Fruit fly (Drosophila melanogaster) whole organism, embryonic: ENCODE measurements around the gene Hez.

Experiments used
- Ada2b ChIP-seq: fragments of 200-800 bp; sonication (Bioruptor generic); IDR thresholded peaks from 2 replicates; pipeline ENCODE4 v1.3.6; 2022; ENCODE audit warnings: missing biosample characterization, missing genetic modification characterization
- C15 ChIP-seq: fragments of 200-800 bp; sonication (Bioruptor generic); IDR thresholded peaks from 3 replicates; pipeline ENCODE4 v1.3.6; 2022; ENCODE audit warnings: missing biosample characterization, missing genetic modification characterization
- CG11247 ChIP-seq: fragments of 200-800 bp; sonication (Bioruptor generic); IDR thresholded peaks from 2 replicates; pipeline ENCODE4 v1.3.6; 2022; ENCODE audit warnings: missing biosample characterization, missing genetic modification characterization
- CG11504 ChIP-seq: fragments of 200-800 bp; sonication (Bioruptor generic); optimal IDR thresholded peaks from 3 replicates; lab custom pipeline; 2019; ENCODE audit warnings: missing biosample characterization, mild to moderate bottlenecking, missing genetic modification characterization, moderate library complexity
- CG11696 ChIP-seq: fragments of 200-800 bp; sonication (Bioruptor generic); IDR thresholded peaks from 2 replicates; pipeline ENCODE4 v1.3.6; 2022; ENCODE audit warnings: missing biosample characterization, missing genetic modification characterization
- CG12391 ChIP-seq: fragments of 200-800 bp; sonication (Bioruptor generic); optimal IDR thresholded peaks from 3 replicates; lab custom pipeline; 2018; ENCODE audit warnings: missing biosample characterization, mild to moderate bottlenecking, missing genetic modification characterization, moderate library complexity
- CG14965 ChIP-seq: fragments of 200-800 bp; sonication (Bioruptor generic); optimal IDR thresholded peaks from 2 replicates; lab custom pipeline; 2016; ENCODE audit warnings: missing biosample characterization, missing genetic modification characterization, borderline replicate concordance
- CG15011 ChIP-seq: fragments of 200-800 bp; sonication (Bioruptor generic); optimal IDR thresholded peaks from 3 replicates; lab custom pipeline; 2018; ENCODE audit warnings: missing biosample characterization, mild to moderate bottlenecking, missing genetic modification characterization
- CG15073 ChIP-seq: fragments of 200-800 bp; sonication (Bioruptor generic); optimal IDR thresholded peaks from 2 replicates; lab custom pipeline; 2016; ENCODE audit warnings: missing biosample characterization, missing genetic modification characterization
- CG1529 ChIP-seq: fragments of 200-800 bp; sonication (Bioruptor generic); optimal IDR thresholded peaks from 3 replicates; lab custom pipeline; 2018; ENCODE audit warnings: missing biosample characterization, missing genetic modification characterization
- CG1647 ChIP-seq: fragments of 200-800 bp; sonication (Bioruptor generic); optimal IDR thresholded peaks from 3 replicates; lab custom pipeline; 2016; ENCODE audit warnings: missing biosample characterization, missing genetic modification characterization
- CG16779 ChIP-seq: fragments of 200-800 bp; sonication (Bioruptor generic); IDR thresholded peaks from 2 replicates; pipeline ENCODE4 v1.3.6; 2022; ENCODE audit warnings: missing biosample characterization, missing genetic modification characterization
- CG17361 ChIP-seq: fragments of 200-800 bp; sonication (Bioruptor generic); IDR thresholded peaks from 3 replicates; pipeline ENCODE4 v1.3.6; 2022; ENCODE audit warnings: missing biosample characterization, missing genetic modification characterization
- CG2120 ChIP-seq: fragments of 200-800 bp; sonication (Bioruptor generic); optimal IDR thresholded peaks from 3 replicates; lab custom pipeline; 2016; ENCODE audit warnings: missing biosample characterization, missing genetic modification characterization
- CG2712 ChIP-seq: fragments of 200-800 bp; optimal IDR thresholded peaks from 3 replicates; lab custom pipeline; 2019; ENCODE audit warnings: missing biosample characterization, mild to moderate bottlenecking, missing genetic modification characterization, moderate library complexity
- CG33557 ChIP-seq: fragments of 200-800 bp; sonication (Bioruptor generic); optimal IDR thresholded peaks from 2 replicates; lab custom pipeline; 2019; ENCODE audit warnings: missing biosample characterization, mild to moderate bottlenecking, missing genetic modification characterization, moderate library complexity
- CG6254 ChIP-seq: fragments of 200-800 bp; sonication (Bioruptor generic); optimal IDR thresholded peaks from 3 replicates; lab custom pipeline; 2017; ENCODE audit warnings: mild to moderate bottlenecking, missing biosample characterization, missing genetic modification reagents, missing genetic modification characterization
- CG6791 ChIP-seq: fragments of 200-800 bp; sonication (Bioruptor generic); IDR thresholded peaks from 3 replicates; pipeline ENCODE4 v1.3.6; 2022; ENCODE audit warnings: missing biosample characterization, missing genetic modification characterization; ENCODE audit not compliant: partially characterized antibody
- CkIIα-i1 ChIP-seq: fragments of 200-800 bp; sonication (Bioruptor generic); IDR thresholded peaks from 2 replicates; pipeline ENCODE4 v1.3.6; 2022; ENCODE audit warnings: missing biosample characterization, missing genetic modification characterization
- CoRest ChIP-seq: fragments of 200-800 bp; sonication (Bioruptor generic); optimal IDR thresholded peaks from 3 replicates; lab custom pipeline; 2018; ENCODE audit warnings: missing biosample characterization, mild to moderate bottlenecking, missing genetic modification characterization, moderate library complexity
- Fer1 ChIP-seq: fragments of 200-800 bp; sonication (Bioruptor generic); optimal IDR thresholded peaks from 2 replicates; lab custom pipeline; 2017; ENCODE audit warnings: missing biosample characterization, mild to moderate bottlenecking, missing genetic modification characterization
- MTF-1 ChIP-seq: fragments of 200-800 bp; sonication (Bioruptor generic); optimal IDR thresholded peaks from 2 replicates; lab custom pipeline; 2018; ENCODE audit warnings: missing biosample characterization, mild to moderate bottlenecking, missing genetic modification characterization, borderline replicate concordance
- Nf-YA ChIP-seq: fragments of 200-800 bp; sonication (Bioruptor generic); IDR thresholded peaks from 2 replicates; pipeline ENCODE4 v1.3.6; 2022; ENCODE audit warnings: missing biosample characterization, missing genetic modification characterization
- Rfx ChIP-seq: fragments of 200-800 bp; sonication (Bioruptor generic); IDR thresholded peaks from 2 replicates; pipeline ENCODE4 v1.3.6; 2022; ENCODE audit warnings: missing biosample characterization, missing genetic modification characterization
- Sin3A ChIP-seq: fragments of >200 bp; optimal IDR thresholded peaks from 2 replicates; lab custom pipeline; 2018
- Sox100B ChIP-seq: fragments of 200-800 bp; sonication (Bioruptor generic); optimal IDR thresholded peaks from 3 replicates; lab custom pipeline; 2018; ENCODE audit warnings: missing biosample characterization, mild to moderate bottlenecking, missing genetic modification characterization
- ac ChIP-seq: fragments of 200-800 bp; sonication (Bioruptor generic); optimal IDR thresholded peaks from 3 replicates; lab custom pipeline; 2017; ENCODE audit warnings: missing biosample characterization, mild to moderate bottlenecking, missing genetic modification characterization
- amos ChIP-seq: fragments of 200-800 bp; sonication (Bioruptor generic); IDR thresholded peaks from 2 replicates; pipeline ENCODE4 v1.3.6; 2022; ENCODE audit warnings: missing biosample characterization, missing genetic modification characterization; ENCODE audit not compliant: partially characterized antibody
- ase ChIP-seq: fragments of 200-800 bp; sonication (Bioruptor generic); IDR thresholded peaks from 3 replicates; pipeline ENCODE4 v1.3.6; 2022; ENCODE audit warnings: missing biosample characterization, missing genetic modification characterization
- bbx ChIP-seq: fragments of 200-800 bp; sonication (Bioruptor generic); IDR thresholded peaks from 2 replicates; pipeline ENCODE4 v1.3.6; 2022; ENCODE audit warnings: missing biosample characterization, missing genetic modification characterization; ENCODE audit not compliant: partially characterized antibody
- btn ChIP-seq: fragments of 200-800 bp; sonication (Bioruptor generic); optimal IDR thresholded peaks from 2 replicates; lab custom pipeline; 2016; ENCODE audit warnings: missing biosample characterization, missing genetic modification characterization
- cas ChIP-seq: fragments of 200-800 bp; sonication (Bioruptor generic); IDR thresholded peaks from 2 replicates; pipeline ENCODE4 v1.3.6; 2022; ENCODE audit warnings: missing biosample characterization, missing genetic modification characterization
- cg ChIP-seq: fragments of 200-800 bp; sonication (Bioruptor generic); optimal IDR thresholded peaks from 3 replicates; lab custom pipeline; 2019; ENCODE audit warnings: missing biosample characterization, mild to moderate bottlenecking, missing genetic modification characterization, moderate library complexity
- chinmo ChIP-seq: fragments of 200-800 bp; sonication (Bioruptor generic); IDR thresholded peaks from 4 replicates; pipeline ENCODE4 v1.3.6; 2022; ENCODE audit warnings: missing biosample characterization, missing genetic modification characterization; ENCODE audit not compliant: partially characterized antibody
- grn ChIP-seq: fragments of 200-800 bp; sonication (Bioruptor generic); optimal IDR thresholded peaks from 3 replicates; lab custom pipeline; 2017; ENCODE audit warnings: missing biosample characterization, missing genetic modification characterization
- hb ChIP-seq: fragments of 200-800 bp; sonication (Bioruptor generic); IDR thresholded peaks from 3 replicates; pipeline ENCODE4 v1.3.6; 2022; ENCODE audit warnings: missing biosample characterization, missing genetic modification characterization; ENCODE audit not compliant: partially characterized antibody
- hkb ChIP-seq, 2 experiments: fragments of 200-800 bp in 1 of 2; fragments of >200 bp in 1 of 2; sonication (Bioruptor generic) in 1 of 2; IDR thresholded peaks in 1 of 2; optimal IDR thresholded peaks in 1 of 2; 2 replicates each; pipeline versions ENCODE4 v1.3.6 to Lab custom; 2017 to 2022; ENCODE audit warnings: missing biosample characterization in 1 of 2, missing genetic modification characterization in 1 of 2
- jigr1 ChIP-seq: fragments of 200-800 bp; sonication (Bioruptor generic); IDR thresholded peaks from 3 replicates; pipeline ENCODE4 v1.3.6; 2022; ENCODE audit warnings: missing biosample characterization, missing genetic modification characterization
- klu ChIP-seq: fragments of 200-800 bp; sonication (Bioruptor generic); IDR thresholded peaks from 2 replicates; pipeline ENCODE4 v1.3.6; 2022; ENCODE audit warnings: missing biosample characterization, missing genetic modification characterization
- lab ChIP-seq: fragments of 200-800 bp; sonication (Bioruptor generic); optimal IDR thresholded peaks from 3 replicates; lab custom pipeline; 2017; ENCODE audit warnings: missing biosample characterization, missing genetic modification characterization, mild to moderate bottlenecking, moderate library complexity, missing genetic modification reagents
- lbe ChIP-seq: fragments of 200-800 bp; sonication (Bioruptor generic); optimal IDR thresholded peaks from 2 replicates; lab custom pipeline; 2016; ENCODE audit warnings: missing biosample characterization, mild to moderate bottlenecking, missing genetic modification characterization
- lov ChIP-seq, 2 experiments: fragments of 200-800 bp in 1 of 2; fragments of >200 bp in 1 of 2; sonication (Bioruptor generic) in 1 of 2; IDR thresholded peaks in 1 of 2; optimal IDR thresholded peaks in 1 of 2; 2 replicates in 1 of 2; 3 replicates in 1 of 2; pipeline versions ENCODE4 v1.3.6 to Lab custom; 2017 to 2022; ENCODE audit warnings: missing biosample characterization in 1 of 2, missing genetic modification characterization in 1 of 2
- pfk ChIP-seq: fragments of 200-800 bp; sonication (Bioruptor generic); optimal IDR thresholded peaks from 2 replicates; lab custom pipeline; 2018; ENCODE audit warnings: missing biosample characterization, mild to moderate bottlenecking, missing genetic modification characterization, moderate library complexity
- ranshi ChIP-seq: fragments of 200-800 bp; sonication (Bioruptor generic); IDR thresholded peaks from 2 replicates; pipeline ENCODE4 v1.3.6; 2022; ENCODE audit warnings: missing biosample characterization, missing genetic modification characterization
- run ChIP-seq: fragments of 200-800 bp; sonication (Bioruptor generic); optimal IDR thresholded peaks from 3 replicates; lab custom pipeline; 2018; ENCODE audit warnings: missing biosample characterization, mild to moderate bottlenecking, missing genetic modification characterization
- shn ChIP-seq: fragments of 200-800 bp; sonication (Bioruptor generic); optimal IDR thresholded peaks from 3 replicates; lab custom pipeline; 2016; ENCODE audit warnings: missing biosample characterization, missing genetic modification characterization
- toy ChIP-seq: fragments of 200-800 bp; sonication (Bioruptor generic); IDR thresholded peaks from 2 replicates; pipeline ENCODE4 v1.3.6; 2022; ENCODE audit warnings: missing biosample characterization, missing genetic modification characterization
- zen ChIP-seq: fragments of 200-800 bp; sonication (Bioruptor generic); optimal IDR thresholded peaks from 3 replicates; lab custom pipeline; 2018; ENCODE audit warnings: missing biosample characterization, mild to moderate bottlenecking, missing genetic modification characterization, moderate library complexity

The Hez gene

DNA sequence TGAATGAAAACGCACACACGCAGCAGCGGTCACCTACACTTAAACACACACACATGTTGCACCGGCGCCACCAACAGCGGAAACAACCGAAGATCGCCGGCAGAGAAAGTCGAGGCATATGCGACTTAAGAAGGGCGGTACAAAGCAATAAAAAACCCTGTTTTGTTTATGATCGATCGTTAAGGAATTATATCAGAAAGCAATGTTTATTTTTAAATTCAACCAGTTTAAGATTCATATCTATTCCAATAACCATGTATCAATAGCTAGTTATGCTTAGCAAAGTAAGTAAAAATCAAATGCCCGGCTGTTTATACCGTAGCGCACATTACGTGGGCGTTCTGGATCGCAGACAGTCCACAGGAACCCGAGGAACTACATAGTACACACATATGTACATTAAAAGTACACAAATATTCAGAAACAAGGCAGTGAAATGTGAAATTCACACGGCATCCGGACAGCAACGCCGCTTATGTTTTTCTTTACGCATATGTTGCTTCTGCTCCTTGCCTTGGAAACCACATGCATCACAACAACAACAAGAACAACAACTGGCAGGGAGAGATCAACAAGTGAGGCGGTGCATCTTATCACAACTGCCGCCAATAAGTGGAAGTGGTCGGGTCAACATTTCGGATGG, 38.6 kb downstream of the Hez start (continued):
- peak; percentile 94 for TF ChIP-seq Fer1 (GFP tag; lab: Kevin White, UChicago)
- peak; percentile 93 for TF ChIP-seq Rfx (GFP tag; lab: Robert Waterston, UW)
- peak; percentile 89 for TF ChIP-seq run (tag; lab: Kevin White, UChicago)
- peak; percentile 97 for TF ChIP-seq CoRest (tag; lab: Kevin White, UChicago)
- no peak for TF ChIP-seq lov (optimal IDR thresholded peaks at IDR 0.05; lab: Kevin White, UChicago)
- TF ChIP-seq lov (GFP tag; IDR thresholded peaks at IDR 0.05; lab: Robert Waterston, UW): peak; percentile 98
- no peak for TF ChIP-seq amos (GFP tag; lab: Robert Waterston, UW)
- TF ChIP-seq cas (GFP tag; lab: Robert Waterston, UW): peak; percentile 73
- peak; percentile 81 for TF ChIP-seq hkb (optimal IDR thresholded peaks at IDR 0.05; lab: Kevin White, UChicago)
- peak; percentile 97 for TF ChIP-seq hkb (GFP tag; IDR thresholded peaks at IDR 0.05; lab: Robert Waterston, UW)
- TF ChIP-seq CG15011 (GFP tag; lab: Kevin White, UChicago): peak; percentile 94
- TF ChIP-seq CG1529 (GFP tag; lab: Kevin White, UChicago): peak; percentile 98
- TF ChIP-seq CkIIα-i1 (GFP tag; lab: Robert Waterston, UW): peak; percentile 51; the same call in 1 of the 2 replicates
- TF ChIP-seq toy (GFP tag; lab: Robert Waterston, UW): peak; percentile 84
- peak; percentile 45 for TF ChIP-seq pfk (GFP tag; lab: Kevin White, UChicago)
- TF ChIP-seq CG12391 (tag; lab: Kevin White, UChicago): peak; percentile 97
- TF ChIP-seq btn (GFP tag; lab: Kevin White, UChicago): peak; percentile 98
- peak; percentile 97 for TF ChIP-seq CG11504
- peak; percentile 94 for TF ChIP-seq jigr1 (GFP tag; lab: Robert Waterston, UW)
- peak; percentile 90 for TF ChIP-seq CG2120 (GFP tag; lab: Kevin White, UChicago)
- TF ChIP-seq CG14965 (GFP tag; lab: Kevin White, UChicago): peak; percentile 89
- TF ChIP-seq CG11247 (GFP tag; lab: Robert Waterston, UW): peak; percentile 95
- peak; percentile 98 for TF ChIP-seq CG33557 (GFP tag; lab: Kevin White, UChicago)
- TF ChIP-seq CG16779 (GFP tag; lab: Robert Waterston, UW): peak; percentile 93
- TF ChIP-seq MTF-1: peak; percentile 96
- TF ChIP-seq hb (GFP tag; lab: Robert Waterston, UW): no peak
- peak; percentile 90 for TF ChIP-seq CG11696 (GFP tag; lab: Robert Waterston, UW)
- TF ChIP-seq chinmo: 0 out of 4 replicates have a peak, but pooled peaks have one; percentile 48
- TF ChIP-seq CG15073 (GFP tag; lab: Kevin White, UChicago): peak; percentile 85
- TF ChIP-seq shn (GFP tag; lab: Kevin White, UChicago): peak; percentile 97
- TF ChIP-seq Sox100B: peak; percentile 98
- peak; percentile 97 for TF ChIP-seq CG6254 (GFP tag; lab: Kevin White, UChicago)
- peak; percentile 93 for TF ChIP-seq ranshi (GFP tag; lab: Robert Waterston, UW)
- 0 out of 2 replicates have a peak, but pooled peaks have one; percentile 13 for TF ChIP-seq bbx (GFP tag; lab: Robert Waterston, UW)
- peak; percentile 86; the same call in 2 of the 3 replicates for TF ChIP-seq C15 (GFP tag; lab: Robert Waterston, UW)
- TF ChIP-seq lbe (GFP tag; lab: Kevin White, UChicago): peak; percentile 81
- TF ChIP-seq cg (GFP tag; lab: Kevin White, UChicago): peak; percentile 88
- TF ChIP-seq CG2712 (tag; lab: Kevin White, UChicago): peak; percentile 99
- peak; percentile 93 for TF ChIP-seq CG1647 (GFP tag; lab: Kevin White, UChicago)
- peak; percentile 95 for TF ChIP-seq ac (GFP tag; lab: Kevin White, UChicago)
- TF ChIP-seq CG6791 (GFP tag; lab: Robert Waterston, UW): no peak
- TF ChIP-seq Sin3A (lab: Kevin White, UChicago): no peak
- peak; percentile 77 for TF ChIP-seq grn (GFP tag; lab: Kevin White, UChicago)
- peak; percentile 93 for TF ChIP-seq Nf-YA (GFP tag; lab: Robert Waterston, UW)
- peak; percentile 90 for TF ChIP-seq klu (GFP tag; lab: Robert Waterston, UW)
- TF ChIP-seq ase (GFP tag; lab: Robert Waterston, UW): peak; percentile 97
- TF ChIP-seq lab (GFP tag; lab: Kevin White, UChicago): peak; percentile 97
- TF ChIP-seq CG17361 (GFP tag; lab: Robert Waterston, UW): peak; percentile 85
- TF ChIP-seq zen (tag; lab: Kevin White, UChicago): peak; percentile 99
- TF ChIP-seq Ada2b (GFP tag; lab: Robert Waterston, UW): peak; percentile 94
